Fruit fly (Drosophila melanogaster) whole organism, embryonic: ENCODE results near the gene CG7289.

Experiments
- CG12071 ChIP-seq: fragments of 200-800 bp; sonication (Bioruptor generic); optimal IDR thresholded peaks from 3 replicates; lab custom pipeline; 2018; ENCODE audit warnings: missing biosample characterization, mild to moderate bottlenecking, missing genetic modification characterization
- CG7839 ChIP-seq: fragments of 200-800 bp; sonication (Bioruptor generic); optimal IDR thresholded peaks from 3 replicates; lab custom pipeline; 2018; ENCODE audit warnings: missing biosample characterization, mild to moderate bottlenecking, missing genetic modification characterization, moderate library complexity
- Dfd ChIP-seq, 2 experiments: fragments of >200 bp; optimal IDR thresholded peaks; 2 replicates each; lab custom pipeline; 2017; ENCODE audit warnings: missing biosample characterization in 2 of 2, missing genetic modification characterization in 2 of 2

DNA sequence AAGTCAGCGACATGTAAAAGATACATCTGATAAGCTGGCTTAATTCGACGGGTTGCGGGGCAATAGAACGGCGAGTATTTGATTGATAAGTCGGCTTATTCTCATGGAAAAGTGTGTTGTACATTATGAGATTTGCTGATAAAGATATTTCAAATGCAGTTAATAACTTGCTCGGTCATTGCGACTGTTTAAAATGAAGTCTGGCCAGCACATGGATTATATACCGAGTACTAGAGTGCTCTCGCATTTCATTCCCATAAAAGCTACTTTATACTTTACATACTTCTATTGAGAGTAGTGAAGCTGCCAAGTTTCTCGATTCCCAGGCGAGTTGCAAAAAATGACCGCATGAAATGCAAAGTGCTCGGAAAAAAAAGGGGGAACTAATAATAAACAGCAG is 14.2 kb upstream of the CG7289 start:
- TF ChIP-seq CG7839 (tag; lab: Kevin White, UChicago): no peak
- no peak for TF ChIP-seq Dfd (GFP tag; optimal IDR thresholded peaks at IDR 0.05; lab: Kevin White, UChicago)
- no peak for TF ChIP-seq CG12071
